Worm (Caenorhabditis elegans) whole organism, young adult: ENCODE results near the gene swsn-6.
A peak's percentile ranks its signal among the peaks of the same experiment; 100 is the strongest.

Experiments
- B0261.1 ChIP-seq: sonication (generic microtip); optimal IDR thresholded peaks from 2 replicates; lab custom pipeline; 2016; ENCODE audit warnings: mild to moderate bottlenecking, missing genetic modification characterization, moderate library complexity, missing compliant biosample characterization
- F49E8.2 ChIP-seq: sonication (generic microtip); optimal IDR thresholded peaks from 3 replicates; lab custom pipeline; 2017; ENCODE audit warnings: missing genetic modification characterization, mild to moderate bottlenecking, missing compliant biosample characterization, antibody characterized with exemption, moderate library complexity; ENCODE audit not compliant: insufficient read depth
- Y53F4B.3 ChIP-seq: fragments of 200-800 bp; sonication (Bioruptor generic); IDR thresholded peaks from 2 replicates; pipeline ENCODE4 v1.3.6; 2022; ENCODE audit warnings: missing genetic modification reagents, missing genetic modification characterization, missing compliant biosample characterization
- Y56A3A.18 ChIP-seq: fragments of 200-800 bp; sonication (Bioruptor generic); IDR thresholded peaks from 2 replicates; pipeline ENCODE4 v1.3.6; 2022; ENCODE audit warnings: missing genetic modification reagents, missing genetic modification characterization, missing compliant biosample characterization
- athp-1 ChIP-seq: sonication (generic microtip); optimal IDR thresholded peaks from 2 replicates; lab custom pipeline; 2017; ENCODE audit warnings: mild to moderate bottlenecking, missing genetic modification characterization, missing compliant biosample characterization
- attf-6 ChIP-seq: fragments of 200-800 bp; sonication (Bioruptor generic); IDR thresholded peaks from 2 replicates; pipeline ENCODE4 v1.3.6; 2022; ENCODE audit warnings: missing genetic modification reagents, missing genetic modification characterization, missing compliant biosample characterization
- ceh-91 ChIP-seq: fragments of 200-800 bp; sonication (Bioruptor generic); IDR thresholded peaks from 2 replicates; pipeline ENCODE4 v1.3.6; 2022; ENCODE audit warnings: missing genetic modification reagents, missing genetic modification characterization, missing compliant biosample characterization
- dpff-1 ChIP-seq: sonication (generic microtip); optimal IDR thresholded peaks from 2 replicates; lab custom pipeline; 2017; ENCODE audit warnings: mild to moderate bottlenecking, missing genetic modification characterization, missing compliant biosample characterization
- fkh-3 ChIP-seq: sonication (generic microtip); optimal IDR thresholded peaks from 2 replicates; lab custom pipeline; 2016; ENCODE audit warnings: mild to moderate bottlenecking, missing genetic modification characterization, missing compliant biosample characterization
- hmg-1.2 ChIP-seq: fragments of 200-800 bp; sonication (Bioruptor generic); IDR thresholded peaks from 2 replicates; pipeline ENCODE4 v1.3.6; 2022; ENCODE audit warnings: missing genetic modification reagents, missing genetic modification characterization, missing compliant biosample characterization
- hmg-20 ChIP-seq: fragments of 200-800 bp; sonication (Bioruptor generic); IDR thresholded peaks from 2 replicates; pipeline ENCODE4 v1.3.6; 2022; ENCODE audit warnings: missing genetic modification reagents, missing genetic modification characterization, missing compliant biosample characterization
- hsf-1 ChIP-seq: fragments of 200-800 bp; sonication (Bioruptor generic); IDR thresholded peaks from 2 replicates; pipeline ENCODE4 v1.3.6; 2022; ENCODE audit warnings: missing genetic modification reagents, missing genetic modification characterization, missing compliant biosample characterization
- lsl-1 ChIP-seq: fragments of 200-800 bp; sonication (Bioruptor generic); optimal IDR thresholded peaks from 2 replicates; lab custom pipeline; 2018; ENCODE audit warnings: mild to moderate bottlenecking, missing genetic modification characterization, moderate library complexity, missing compliant biosample characterization
- lsy-27 ChIP-seq: sonication (generic microtip); optimal IDR thresholded peaks from 2 replicates; lab custom pipeline; 2017; ENCODE audit warnings: missing genetic modification characterization, mild to moderate bottlenecking, missing compliant biosample characterization, antibody characterized with exemption, missing genotype, borderline replicate concordance; ENCODE audit not compliant: insufficient read depth
- mxl-1 ChIP-seq: sonication (generic microtip); optimal IDR thresholded peaks from 2 replicates; lab custom pipeline; 2016; ENCODE audit warnings: missing genetic modification characterization, missing compliant biosample characterization
- nhr-120 ChIP-seq: fragments of 200-800 bp; sonication (Bioruptor generic); IDR thresholded peaks from 2 replicates; pipeline ENCODE4 v1.3.6; 2022; ENCODE audit warnings: missing genetic modification characterization, missing compliant biosample characterization
- nhr-27 ChIP-seq: fragments of 200-800 bp; sonication (Bioruptor generic); optimal IDR thresholded peaks from 2 replicates; lab custom pipeline; 2018; ENCODE audit warnings: mild to moderate bottlenecking, missing genetic modification characterization, moderate library complexity, missing compliant biosample characterization
- snpc-1.1 ChIP-seq: sonication (generic microtip); optimal IDR thresholded peaks from 2 replicates; lab custom pipeline; 2017; ENCODE audit warnings: missing genetic modification characterization, mild to moderate bottlenecking, missing compliant biosample characterization, antibody characterized with exemption, moderate library complexity, missing genotype, missing genetic modification reagents; ENCODE audit not compliant: insufficient read depth
- xnd-1 ChIP-seq: sonication (generic microtip); optimal IDR thresholded peaks from 2 replicates; lab custom pipeline; 2016; ENCODE audit warnings: missing genotype, missing genetic modification reagents, missing genetic modification characterization, missing compliant biosample characterization
- zfh-2 ChIP-seq: fragments of 200-800 bp; sonication (Bioruptor generic); conservative IDR thresholded peaks from 2 replicates; pipeline ENCODE4 v1.3.6; 2022; ENCODE audit warnings: missing genetic modification reagents, missing genetic modification characterization, missing compliant biosample characterization
- ztf-28 ChIP-seq: fragments of 200-800 bp; sonication (Bioruptor generic); IDR thresholded peaks from 2 replicates; pipeline ENCODE4 v1.3.6; 2022; ENCODE audit warnings: missing genetic modification reagents, missing genetic modification characterization, missing compliant biosample characterization

The swsn-6 gene

ce11 chrIV:5415696-5416095, 20.9 kb downstream of the swsn-6 start, which contains the start of gene spp-7:
Gene spp-7, minus strand, starts transcription at chrIV:5415796.
- no peak for TF ChIP-seq nhr-120 (GFP tag; lab: Robert Waterston, UW)
- TF ChIP-seq hmg-1.2 (GFP tag; lab: Robert Waterston, UW) = peak; percentile 64

- TF ChIP-seq zfh-2 (GFP tag; lab: Robert Waterston, UW) (no peak), hsf-1 (GFP tag; lab: Robert Waterston, UW) (no peak), xnd-1 (tag; lab: Kevin White, UChicago) (no peak), hmg-20 (no peak), ztf-28 (no peak), ceh-91 (GFP tag; lab: Robert Waterston, UW) (no peak)
Measured at ce11 chrIV:5419122-5419521, 24.3 kb downstream of the swsn-6 start, which contains the start of gene ehn-3. Gene ehn-3, minus strand, starts transcription at chrIV:5419222.

DNA sequence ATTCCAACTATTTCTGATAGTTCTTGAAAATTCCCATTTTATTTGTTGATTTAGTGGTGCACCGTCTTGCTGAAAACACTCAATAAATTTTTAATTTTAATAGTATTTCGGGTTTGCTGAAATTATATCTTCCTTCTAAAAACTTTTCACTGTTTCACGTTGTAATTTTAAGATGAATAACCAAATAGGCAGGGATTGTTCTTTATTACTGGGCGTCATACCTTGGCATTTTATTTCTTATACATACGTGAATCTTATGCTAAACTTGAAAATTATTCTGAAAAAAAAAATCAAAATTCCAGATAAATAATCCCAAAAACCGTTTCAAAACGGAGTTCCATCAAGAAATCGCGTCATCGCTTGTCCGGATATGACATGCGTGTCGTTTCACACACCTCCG, 43.9 kb downstream of the swsn-6 start, which contains the start of gene mgl-3:
TSS of gene mgl-3 (plus strand) at position 301 of the 400 bp plus-strand sequence.
- TF ChIP-seq dpff-1 (tag; lab: Kevin White, UChicago) (no peak), Y56A3A.18 (GFP tag; lab: Robert Waterston, UW) (no peak), lsy-27 (tag; lab: Kevin White, UChicago) (no peak), ceh-91 (GFP tag; lab: Robert Waterston, UW) (no peak), B0261.1 (tag; lab: Kevin White, UChicago) (no peak), mxl-1 (tag; lab: Kevin White, UChicago) (no peak), athp-1 (tag; lab: Kevin White, UChicago) (no peak), attf-6 (GFP tag; lab: Robert Waterston, UW) (no peak), lsl-1 (GFP tag; lab: Kevin White, UChicago) (no peak), F49E8.2 (no peak), nhr-27 (tag; lab: Kevin White, UChicago) (no peak), snpc-1.1 (tag; lab: Kevin White, UChicago) (no peak), Y53F4B.3 (GFP tag; lab: Robert Waterston, UW) (no peak), fkh-3 (tag; lab: Kevin White, UChicago) (no peak)
